Worm (Caenorhabditis elegans) whole organism, L2 larva: Measurements from ENCODE around the gene R11F4.2.

ENCODE experiments used
- C34F6.9 ChIP-seq: fragments of 150-350 bp; optimal IDR thresholded peaks from 2 replicates; lab custom pipeline; 2014; ENCODE audit warnings: missing biosample characterization, missing genetic modification characterization
- R02D3.7 ChIP-seq: fragments of 150-350 bp; optimal IDR thresholded peaks from 2 replicates; lab custom pipeline; 2014; ENCODE audit warnings: missing biosample characterization, missing genetic modification characterization
- Y55F3AM.14 ChIP-seq: fragments of 200-800 bp; sonication (Bioruptor generic); optimal IDR thresholded peaks from 2 replicates; lab custom pipeline; 2018; ENCODE audit warnings: mild to moderate bottlenecking, missing genetic modification characterization, missing compliant biosample characterization
- alr-1 ChIP-seq: fragments of 150-350 bp; optimal IDR thresholded peaks from 2 replicates; lab custom pipeline; 2014; ENCODE audit warnings: missing biosample characterization, missing genetic modification characterization
- ama-1 ChIP-seq: fragments of 150-350 bp; optimal IDR thresholded peaks from 2 replicates; lab custom pipeline; 2018; ENCODE audit warnings: inconsistent platforms
- blmp-1 ChIP-seq: sonication (generic microtip); optimal IDR thresholded peaks from 2 replicates; lab custom pipeline; 2017; ENCODE audit warnings: missing genetic modification characterization, mild to moderate bottlenecking, missing compliant biosample characterization, antibody characterized with exemption, moderate library complexity; ENCODE audit not compliant: insufficient read depth
- ceh-82 ChIP-seq: fragments of 150-350 bp; optimal IDR thresholded peaks from 2 replicates; lab custom pipeline; 2014; ENCODE audit warnings: missing biosample characterization, missing genetic modification characterization
- crh-2 ChIP-seq: sonication (generic microtip); optimal IDR thresholded peaks from 2 replicates; lab custom pipeline; 2017; ENCODE audit warnings: missing biosample characterization, missing genetic modification characterization
- dmd-4 ChIP-seq: sonication (generic microtip); optimal IDR thresholded peaks from 2 replicates; lab custom pipeline; 2017; ENCODE audit warnings: missing biosample characterization, missing genetic modification characterization
- egl-27 ChIP-seq: sonication (generic microtip); optimal IDR thresholded peaks from 3 replicates; lab custom pipeline; 2017; ENCODE audit warnings: missing biosample characterization, missing genetic modification reagents, missing genetic modification characterization
- elt-1 ChIP-seq: fragments of 150-350 bp; optimal IDR thresholded peaks from 2 replicates; lab custom pipeline; 2014; ENCODE audit warnings: missing biosample characterization, missing genetic modification characterization
- elt-3 ChIP-seq: sonication (generic microtip); optimal IDR thresholded peaks from 2 replicates; lab custom pipeline; 2017; ENCODE audit warnings: missing biosample characterization, missing genetic modification characterization
- fos-1 ChIP-seq: fragments of 150-350 bp; optimal IDR thresholded peaks from 2 replicates; lab custom pipeline; 2014; ENCODE audit warnings: missing biosample characterization, missing genetic modification characterization
- gmeb-1 ChIP-seq: fragments of 150-350 bp; optimal IDR thresholded peaks from 2 replicates; lab custom pipeline; 2014; ENCODE audit warnings: missing biosample characterization, missing genetic modification characterization
- lin-11 ChIP-seq: fragments of 150-350 bp; sonication (generic microtip); optimal IDR thresholded peaks from 2 replicates; lab custom pipeline; 2014; ENCODE audit warnings: missing biosample characterization, missing genetic modification characterization, inconsistent platforms, mixed read lengths
- lin-13 ChIP-seq: fragments of 150-350 bp; optimal IDR thresholded peaks from 2 replicates; lab custom pipeline; 2014; ENCODE audit warnings: missing biosample characterization, missing genetic modification reagents, missing genetic modification characterization
- lsy-2 ChIP-seq, 2 experiments: fragments of 150-350 bp in 1 of 2; sonication (generic microtip) in 1 of 2; optimal IDR thresholded peaks; 2 replicates each; lab custom pipeline; 2014 to 2017; ENCODE audit warnings: missing biosample characterization in 2 of 2, missing genetic modification characterization in 2 of 2
- mab-5 ChIP-seq: fragments of 150-350 bp; optimal IDR thresholded peaks from 2 replicates; lab custom pipeline; 2014; ENCODE audit warnings: missing biosample characterization, missing genetic modification characterization
- mbf-1 ChIP-seq: sonication (generic microtip); optimal IDR thresholded peaks from 2 replicates; lab custom pipeline; 2017; ENCODE audit warnings: missing biosample characterization, missing genetic modification characterization
- mdl-1 ChIP-seq, 2 experiments: fragments of 150-350 bp in 1 of 2; sonication (generic microtip) in 1 of 2; optimal IDR thresholded peaks; 2 replicates each; lab custom pipeline; 2017; ENCODE audit warnings: missing biosample characterization in 2 of 2, missing genetic modification characterization in 2 of 2
- nhr-10 ChIP-seq: sonication (generic microtip); optimal IDR thresholded peaks from 2 replicates; lab custom pipeline; 2017; ENCODE audit warnings: missing biosample characterization, missing genetic modification characterization
- nhr-11 ChIP-seq: fragments of 150-350 bp; optimal IDR thresholded peaks from 2 replicates; lab custom pipeline; 2014; ENCODE audit warnings: missing biosample characterization, missing genetic modification characterization
- nhr-12 ChIP-seq: fragments of 150-350 bp; optimal IDR thresholded peaks from 2 replicates; lab custom pipeline; 2014; ENCODE audit warnings: missing biosample characterization, missing genetic modification characterization
- nhr-129 ChIP-seq: fragments of 150-350 bp; optimal IDR thresholded peaks from 2 replicates; lab custom pipeline; 2014; ENCODE audit warnings: missing biosample characterization, missing genetic modification characterization
- nhr-21 ChIP-seq: fragments of 150-350 bp; optimal IDR thresholded peaks from 2 replicates; lab custom pipeline; 2014; ENCODE audit warnings: missing biosample characterization, missing genetic modification characterization
- nhr-23 ChIP-seq: fragments of 150-350 bp; optimal IDR thresholded peaks from 2 replicates; lab custom pipeline; 2014; ENCODE audit warnings: missing biosample characterization, missing genetic modification reagents, missing genetic modification characterization
- nhr-237 ChIP-seq: fragments of 150-350 bp; optimal IDR thresholded peaks from 2 replicates; lab custom pipeline; 2014; ENCODE audit warnings: missing biosample characterization, missing genetic modification characterization
- nhr-6 ChIP-seq: fragments of 150-350 bp; optimal IDR thresholded peaks from 2 replicates; lab custom pipeline; 2014; ENCODE audit warnings: missing biosample characterization, missing genetic modification characterization
- nhr-77 ChIP-seq: fragments of 150-350 bp; optimal IDR thresholded peaks from 2 replicates; lab custom pipeline; 2014; ENCODE audit warnings: missing biosample characterization, missing genetic modification characterization
- peb-1 ChIP-seq: fragments of 150-350 bp; optimal IDR thresholded peaks from 2 replicates; lab custom pipeline; 2014; ENCODE audit warnings: missing biosample characterization, missing genetic modification characterization
- sem-4 ChIP-seq: fragments of 150-350 bp; optimal IDR thresholded peaks from 2 replicates; lab custom pipeline; 2014; ENCODE audit warnings: missing biosample characterization, missing genetic modification reagents, missing genetic modification characterization
- sma-3 ChIP-seq: sonication (generic microtip); optimal IDR thresholded peaks from 2 replicates; lab custom pipeline; 2016; ENCODE audit warnings: missing genetic modification reagents, missing genetic modification characterization, missing compliant biosample characterization
- sma-9 ChIP-seq, 2 experiments: fragments of 150-350 bp in 1 of 2; sonication (generic microtip) in 1 of 2; optimal IDR thresholded peaks; 2 replicates each; lab custom pipeline; 2014 to 2016; ENCODE audit warnings: missing genetic modification characterization in 2 of 2, mild to moderate bottlenecking in 1 of 2, missing biosample characterization in 1 of 2, missing compliant biosample characterization in 1 of 2, missing genetic modification reagents in 1 of 2, moderate library complexity in 1 of 2
- snpc-4 ChIP-seq: fragments of 150-350 bp; optimal IDR thresholded peaks from 2 replicates; lab custom pipeline; 2014; ENCODE audit warnings: missing biosample characterization, missing genetic modification characterization
- unc-39 ChIP-seq: fragments of 150-350 bp; optimal IDR thresholded peaks from 2 replicates; lab custom pipeline; 2014; ENCODE audit warnings: missing biosample characterization, missing genetic modification characterization
- unc-55 ChIP-seq: fragments of 150-350 bp; sonication (generic microtip); optimal IDR thresholded peaks from 3 replicates; lab custom pipeline; 2014; ENCODE audit warnings: missing biosample characterization, missing genetic modification reagents, missing genetic modification characterization
- zag-1 ChIP-seq: fragments of 150-350 bp; optimal IDR thresholded peaks from 2 replicates; lab custom pipeline; 2014; ENCODE audit warnings: missing biosample characterization, missing genetic modification characterization
- ztf-1 ChIP-seq: fragments of 200-800 bp; sonication (Bioruptor generic); conservative IDR thresholded peaks from 2 replicates; pipeline ENCODE4 v1.3.6; 2022; ENCODE audit warnings: missing genetic modification characterization, missing compliant biosample characterization
- ztf-11 ChIP-seq: sonication (generic microtip); optimal IDR thresholded peaks from 2 replicates; lab custom pipeline; 2017; ENCODE audit warnings: missing biosample characterization, missing genetic modification characterization
- ztf-4 ChIP-seq: fragments of 150-350 bp; optimal IDR thresholded peaks from 2 replicates; lab custom pipeline; 2014; ENCODE audit warnings: missing biosample characterization, missing genetic modification characterization

The R11F4.2 gene

DNA sequence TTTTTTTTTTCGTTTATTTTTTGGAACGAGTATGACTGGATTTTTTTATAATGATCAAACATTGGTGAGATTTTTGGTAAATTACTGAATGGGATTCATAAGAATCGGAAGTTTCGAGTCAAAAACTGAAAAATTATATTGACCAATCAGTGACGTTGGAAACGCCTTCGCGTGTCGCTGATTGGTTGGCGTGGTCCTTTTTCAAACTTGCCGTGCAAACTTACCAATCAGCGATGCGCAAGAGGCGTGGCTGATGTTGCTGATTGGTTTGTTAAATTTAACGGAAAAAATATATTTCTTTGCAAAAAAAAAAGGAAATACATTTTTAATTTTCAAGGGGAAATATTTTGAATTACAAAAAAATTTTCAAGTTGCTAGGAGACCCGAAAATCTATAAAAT is 8.1 kb upstream of the R11F4.2 start:
- TF ChIP-seq mdl-1 (tag; optimal IDR thresholded peaks at IDR 0.05; lab: Kevin White, UChicago), result no peak
- no peak for TF ChIP-seq dmd-4 (tag; lab: Kevin White, UChicago)
- no peak for TF ChIP-seq sma-9 (GFP tag; optimal IDR thresholded peaks at IDR 0.05; lab: Kevin White, UChicago)
- no peak for TF ChIP-seq sma-9 (tag; optimal IDR thresholded peaks at IDR 0.05; lab: Kevin White, UChicago)
- no peak for TF ChIP-seq fos-1 (tag; lab: Kevin White, UChicago)
- no peak for TF ChIP-seq nhr-10 (tag; lab: Kevin White, UChicago)
- no peak for TF ChIP-seq mbf-1 (tag; lab: Kevin White, UChicago)
- no peak for TF ChIP-seq C34F6.9
- TF ChIP-seq ama-1 (lab: Kevin White, UChicago), result no peak
- TF ChIP-seq nhr-6 (tag; lab: Kevin White, UChicago), result no peak
- no peak for TF ChIP-seq nhr-129 (tag; lab: Kevin White, UChicago)
- no peak for TF ChIP-seq lsy-2 (tag; optimal IDR thresholded peaks at IDR 0.05; lab: Kevin White, UChicago)
- TF ChIP-seq egl-27 (tag; lab: Kevin White, UChicago), result no peak
- no peak for TF ChIP-seq nhr-12
- no peak for TF ChIP-seq sma-3 (GFP tag; lab: Kevin White, UChicago)

DNA sequence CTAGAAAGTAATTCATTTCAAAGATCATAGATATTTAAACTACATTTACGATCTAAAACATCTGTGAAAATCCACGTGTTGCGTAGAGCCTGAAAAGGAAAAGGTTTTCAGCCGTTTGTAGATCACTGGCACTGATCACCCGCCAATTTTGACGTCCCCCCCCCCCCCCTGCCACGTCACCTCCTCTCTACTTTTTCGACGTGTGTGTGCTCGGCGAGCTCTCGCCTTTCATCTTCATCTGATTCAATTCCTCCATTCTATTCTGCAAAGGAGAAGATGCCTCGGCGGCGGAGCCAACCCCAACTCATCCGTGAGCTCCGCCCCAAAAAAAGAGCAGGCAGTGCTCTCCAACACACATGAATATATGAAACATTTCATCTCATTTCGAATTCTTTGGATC is 1.7 kb upstream of the R11F4.2 start:
- TF ChIP-seq lsy-2 (tag; optimal IDR thresholded peaks at IDR 0.05; lab: Kevin White, UChicago), result no peak
- TF ChIP-seq nhr-10 (tag; lab: Kevin White, UChicago), result no peak
- no peak for TF ChIP-seq lin-11 (tag; lab: Kevin White, UChicago)
- TF ChIP-seq lin-13 (GFP tag; lab: Kevin White, UChicago), result no peak
- TF ChIP-seq gmeb-1 (tag; lab: Kevin White, UChicago), result no peak
- TF ChIP-seq nhr-129 (tag; lab: Kevin White, UChicago), result no peak

- TF ChIP-seq zag-1 (tag; lab: Kevin White, UChicago), result no peak
- TF ChIP-seq lsy-2 (tag; optimal IDR thresholded peaks at IDR 0.05; lab: Kevin White, UChicago), result no peak
- no peak for TF ChIP-seq unc-55
- TF ChIP-seq R02D3.7 (tag; lab: Kevin White, UChicago), result no peak
- TF ChIP-seq sem-4 (tag; lab: Kevin White, UChicago), result no peak
- TF ChIP-seq ztf-4 (tag; lab: Kevin White, UChicago), result no peak
- TF ChIP-seq lin-13 (GFP tag; lab: Kevin White, UChicago), result no peak
- no peak for TF ChIP-seq crh-2
- TF ChIP-seq nhr-23 (tag; lab: Kevin White, UChicago), result no peak
- no peak for TF ChIP-seq nhr-12
- TF ChIP-seq mab-5, result no peak
- no peak for TF ChIP-seq mbf-1 (tag; lab: Kevin White, UChicago)
- no peak for TF ChIP-seq fos-1 (tag; lab: Kevin White, UChicago)
- TF ChIP-seq snpc-4 (tag; lab: Kevin White, UChicago), result no peak
- TF ChIP-seq elt-1, result no peak
These were observed 963 bp upstream of the R11F4.2 start for ce11 chrII:4081891-4082290.

- TF ChIP-seq nhr-77 (tag; lab: Kevin White, UChicago) (no peak), nhr-129 (tag; lab: Kevin White, UChicago) (no peak), Y55F3AM.14 (GFP tag; lab: Kevin White, UChicago) (no peak), nhr-6 (tag; lab: Kevin White, UChicago) (no peak), ztf-4 (tag; lab: Kevin White, UChicago) (no peak), sma-3 (GFP tag; lab: Kevin White, UChicago) (no peak), gmeb-1 (tag; lab: Kevin White, UChicago) (no peak), elt-1 (no peak), sma-9 (GFP tag; optimal IDR thresholded peaks at IDR 0.05; lab: Kevin White, UChicago) (no peak), sma-9 (tag; optimal IDR thresholded peaks at IDR 0.05; lab: Kevin White, UChicago) (no peak), unc-55 (no peak), mdl-1 (tag; optimal IDR thresholded peaks at IDR 0.05; lab: Kevin White, UChicago) (no peak)
These were observed 2.7 kb downstream of the R11F4.2 start for ce11 chrII:4085601-4086000.

DNA sequence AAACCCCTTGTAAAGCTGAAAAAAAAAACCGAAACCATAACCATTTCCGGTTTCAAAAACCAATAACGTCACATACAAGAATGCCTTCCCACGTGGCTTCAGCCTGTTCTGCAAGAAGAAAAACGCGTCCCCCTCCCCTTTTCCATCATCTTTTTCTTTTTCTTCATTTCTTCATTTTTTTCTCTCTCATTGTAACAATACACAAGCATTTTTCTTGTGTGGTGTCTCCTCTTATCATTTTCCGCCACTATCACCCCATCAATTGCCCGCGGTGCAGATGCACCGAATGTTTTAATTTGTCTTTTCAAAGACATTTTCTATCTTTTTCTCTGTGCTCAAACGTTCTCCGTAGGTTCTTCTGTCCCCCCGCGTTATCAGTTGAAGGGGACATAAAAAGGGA is 6.3 kb downstream of the R11F4.2 start:
- TF ChIP-seq egl-27 (tag; lab: Kevin White, UChicago), result peak; percentile 73
- peak; percentile 22 for TF ChIP-seq ztf-4 (tag; lab: Kevin White, UChicago)
- peak; percentile 42 for TF ChIP-seq sem-4 (tag; lab: Kevin White, UChicago)
- TF ChIP-seq lin-13 (GFP tag; lab: Kevin White, UChicago), result peak; percentile 60
- peak; percentile 30 for TF ChIP-seq C34F6.9
- TF ChIP-seq elt-3 (tag; lab: Kevin White, UChicago), result no peak
- no peak for TF ChIP-seq ztf-1
- no peak for TF ChIP-seq ceh-82 (tag; lab: Kevin White, UChicago)
- TF ChIP-seq nhr-129 (tag; lab: Kevin White, UChicago), result peak; percentile 60
- TF ChIP-seq nhr-11 (tag; lab: Kevin White, UChicago), result no peak
- peak; percentile 89 for TF ChIP-seq crh-2
- no peak for TF ChIP-seq R02D3.7 (tag; lab: Kevin White, UChicago)
- peak; percentile 71 for TF ChIP-seq blmp-1 (tag; lab: Kevin White, UChicago)
- TF ChIP-seq lsy-2 (tag; optimal IDR thresholded peaks at IDR 0.05; lab: Kevin White, UChicago), result peak in 1 of 2 experiments; percentile 71
- peak; percentile 11 for TF ChIP-seq mab-5
- no peak for TF ChIP-seq nhr-237 (tag; lab: Kevin White, UChicago)
- TF ChIP-seq nhr-6 (tag; lab: Kevin White, UChicago), result peak; percentile 43
- TF ChIP-seq lin-11 (tag; lab: Kevin White, UChicago), result no peak
- TF ChIP-seq sma-3 (GFP tag; lab: Kevin White, UChicago), result peak; percentile 58
- TF ChIP-seq nhr-21 (tag; lab: Kevin White, UChicago), result peak; percentile 84
- TF ChIP-seq gmeb-1 (tag; lab: Kevin White, UChicago), result peak; percentile 74
- TF ChIP-seq ztf-11, result no peak
- no peak for TF ChIP-seq Y55F3AM.14 (GFP tag; lab: Kevin White, UChicago)
- no peak for TF ChIP-seq unc-39 (tag; lab: Kevin White, UChicago)
- no peak for TF ChIP-seq unc-55
- no peak for TF ChIP-seq peb-1 (tag; lab: Kevin White, UChicago)
- TF ChIP-seq nhr-23 (tag; lab: Kevin White, UChicago), result no peak
- no peak for TF ChIP-seq alr-1 (tag; lab: Kevin White, UChicago)
- TF ChIP-seq ama-1 (lab: Kevin White, UChicago), result no peak
- TF ChIP-seq elt-1, result no peak
